Worm (Caenorhabditis elegans) whole organism, L4 larva: ENCODE measurements around the gene gst-17.

Source experiments
- F49E8.2 ChIP-seq: sonication (generic microtip); optimal IDR thresholded peaks from 2 replicates; lab custom pipeline; 2016; ENCODE audit warnings: missing compliant biosample characterization, mild to moderate bottlenecking, missing genetic modification characterization, borderline replicate concordance
- Y48G9A.11 ChIP-seq: fragments of 200-800 bp; sonication (Bioruptor generic); IDR thresholded peaks from 2 replicates; pipeline ENCODE4 v1.3.6; 2022; ENCODE audit warnings: missing genetic modification reagents, missing genetic modification characterization, missing compliant biosample characterization
- ama-1 ChIP-seq: fragments of 150-350 bp; optimal IDR thresholded peaks from 2 replicates; lab custom pipeline; 2014; ENCODE audit warnings: inconsistent platforms, mixed read lengths
- ceh-28 ChIP-seq: fragments of 150-350 bp; optimal IDR thresholded peaks from 2 replicates; lab custom pipeline; 2014; ENCODE audit warnings: missing biosample characterization, missing genetic modification reagents, missing genetic modification characterization
- ceh-32 ChIP-seq: sonication (generic microtip); optimal IDR thresholded peaks from 2 replicates; lab custom pipeline; 2016; ENCODE audit warnings: mild to moderate bottlenecking, missing genetic modification characterization, missing compliant biosample characterization; ENCODE audit not compliant: poor library complexity
- ceh-82 ChIP-seq: sonication (generic microtip); optimal IDR thresholded peaks from 2 replicates; lab custom pipeline; 2017; ENCODE audit warnings: missing biosample characterization, missing genetic modification characterization
- ctbp-1 ChIP-seq: fragments of 200-800 bp; sonication (Bioruptor generic); IDR thresholded peaks from 2 replicates; pipeline ENCODE4 v1.3.6; 2022; ENCODE audit warnings: missing genetic modification reagents, missing genetic modification characterization, missing compliant biosample characterization
- daf-12 ChIP-seq: fragments of 150-350 bp; optimal IDR thresholded peaks from 2 replicates; lab custom pipeline; 2014; ENCODE audit warnings: missing biosample characterization, missing genetic modification reagents, missing genetic modification characterization
- daf-8 ChIP-seq: fragments of 200-800 bp; sonication (Bioruptor generic); IDR thresholded peaks from 2 replicates; pipeline ENCODE4 v1.3.6; 2022; ENCODE audit warnings: missing genetic modification characterization, missing compliant biosample characterization
- dmd-6 ChIP-seq: fragments of 200-800 bp; sonication (Bioruptor generic); IDR thresholded peaks from 2 replicates; pipeline ENCODE4 v1.3.6; 2022; ENCODE audit warnings: missing genetic modification reagents, missing genetic modification characterization, missing compliant biosample characterization
- dmd-9 ChIP-seq: fragments of 200-800 bp; sonication (Bioruptor generic); IDR thresholded peaks from 2 replicates; pipeline ENCODE4 v1.3.6; 2022; ENCODE audit warnings: missing genetic modification reagents, missing genetic modification characterization, missing compliant biosample characterization
- dpl-1 ChIP-seq: fragments of 150-350 bp; optimal IDR thresholded peaks from 2 replicates; lab custom pipeline; 2014; ENCODE audit warnings: missing biosample characterization, missing genetic modification reagents, missing genetic modification characterization
- dve-1 ChIP-seq: sonication (generic microtip); optimal IDR thresholded peaks from 2 replicates; lab custom pipeline; 2017; ENCODE audit warnings: antibody characterized with exemption, mild to moderate bottlenecking, missing genetic modification characterization, missing compliant biosample characterization; ENCODE audit not compliant: insufficient read depth
- fos-1 ChIP-seq: fragments of 150-350 bp; optimal IDR thresholded peaks from 2 replicates; lab custom pipeline; 2014; ENCODE audit warnings: missing biosample characterization, missing genetic modification characterization
- gei-8 ChIP-seq: fragments of 200-800 bp; sonication (Bioruptor generic); optimal IDR thresholded peaks from 2 replicates; lab custom pipeline; 2018; ENCODE audit warnings: mild to moderate bottlenecking, missing genetic modification characterization, missing compliant biosample characterization
- hif-1 ChIP-seq, 2 experiments: sonication (generic microtip); optimal IDR thresholded peaks; 2 replicates each; lab custom pipeline; 2016 to 2017; ENCODE audit warnings: missing compliant biosample characterization in 2 of 2, missing genetic modification characterization in 2 of 2, missing genetic modification reagents in 2 of 2, missing genotype in 2 of 2, mild to moderate bottlenecking in 1 of 2
- hlh-11 ChIP-seq: fragments of 200-800 bp; sonication (Bioruptor generic); optimal IDR thresholded peaks from 2 replicates; lab custom pipeline; 2018; ENCODE audit warnings: mild to moderate bottlenecking, missing genetic modification characterization, missing compliant biosample characterization
- hmg-1.1 ChIP-seq: fragments of 200-800 bp; sonication (Bioruptor generic); IDR thresholded peaks from 2 replicates; pipeline ENCODE4 v1.3.6; 2022; ENCODE audit warnings: missing genetic modification reagents, missing genetic modification characterization, missing compliant biosample characterization
- jun-1 ChIP-seq: fragments of 150-350 bp; optimal IDR thresholded peaks from 2 replicates; lab custom pipeline; 2014; ENCODE audit warnings: missing biosample characterization, missing genetic modification reagents, missing genetic modification characterization
- lin-1 ChIP-seq: fragments of 200-800 bp; sonication (Bioruptor generic); IDR thresholded peaks from 2 replicates; pipeline ENCODE4 v1.3.6; 2022; ENCODE audit warnings: missing genetic modification reagents, missing genetic modification characterization, missing compliant biosample characterization
- lin-39 ChIP-seq: fragments of 150-350 bp; optimal IDR thresholded peaks from 2 replicates; lab custom pipeline; 2014; ENCODE audit warnings: missing biosample characterization, missing genetic modification reagents, missing genetic modification characterization
- lir-3 ChIP-seq: sonication (generic microtip); optimal IDR thresholded peaks from 2 replicates; lab custom pipeline; 2016; ENCODE audit warnings: mild to moderate bottlenecking, missing genetic modification characterization, missing compliant biosample characterization
- lsy-2 ChIP-seq, 2 experiments: fragments of 150-350 bp in 1 of 2; sonication (generic microtip) in 1 of 2; optimal IDR thresholded peaks; 2 replicates each; lab custom pipeline; 2014 to 2017; ENCODE audit warnings: missing biosample characterization in 2 of 2, missing genetic modification characterization in 2 of 2
- madf-9 ChIP-seq: fragments of 200-800 bp; sonication (Bioruptor generic); conservative IDR thresholded peaks from 2 replicates; pipeline ENCODE4 v1.3.6; 2022; ENCODE audit warnings: missing genetic modification reagents, missing genetic modification characterization, missing compliant biosample characterization
- mdl-1 ChIP-seq, 2 experiments: fragments of 150-350 bp in 1 of 2; sonication (generic microtip) in 1 of 2; optimal IDR thresholded peaks; 2 replicates each; lab custom pipeline; 2014 to 2017; ENCODE audit warnings: missing biosample characterization in 2 of 2, missing genetic modification characterization in 2 of 2
- mep-1 ChIP-seq: fragments of 150-350 bp; sonication (generic microtip); optimal IDR thresholded peaks from 3 replicates; lab custom pipeline; 2014; ENCODE audit warnings: missing biosample characterization, missing genetic modification characterization
- mxl-2 ChIP-seq: fragments of 200-800 bp; sonication (Bioruptor generic); conservative IDR thresholded peaks from 2 replicates; pipeline ENCODE4 v1.3.6; 2022; ENCODE audit warnings: missing genetic modification reagents, missing genetic modification characterization, missing compliant biosample characterization
- mxl-3 ChIP-seq: fragments of 200-800 bp; sonication (Bioruptor generic); optimal IDR thresholded peaks from 2 replicates; lab custom pipeline; 2018; ENCODE audit warnings: mild to moderate bottlenecking, missing genetic modification characterization, missing compliant biosample characterization
- nhr-10 ChIP-seq: fragments of 150-350 bp; optimal IDR thresholded peaks from 2 replicates; lab custom pipeline; 2014; ENCODE audit warnings: missing biosample characterization, missing genetic modification characterization
- nhr-102 ChIP-seq: sonication (generic microtip); optimal IDR thresholded peaks from 2 replicates; lab custom pipeline; 2016; ENCODE audit warnings: mild to moderate bottlenecking, missing genetic modification characterization, moderate library complexity, missing compliant biosample characterization
- nhr-11 ChIP-seq: fragments of 150-350 bp; optimal IDR thresholded peaks from 2 replicates; lab custom pipeline; 2014; ENCODE audit warnings: missing biosample characterization, missing genetic modification characterization
- nhr-111 ChIP-seq: fragments of 200-800 bp; sonication (Bioruptor generic); optimal IDR thresholded peaks from 2 replicates; lab custom pipeline; 2018; ENCODE audit warnings: mild to moderate bottlenecking, missing genetic modification characterization, missing compliant biosample characterization
- nhr-25 ChIP-seq: sonication (generic microtip); optimal IDR thresholded peaks from 2 replicates; lab custom pipeline; 2017; ENCODE audit warnings: missing genetic modification characterization, mild to moderate bottlenecking, missing compliant biosample characterization, antibody characterized with exemption, moderate library complexity, borderline replicate concordance; ENCODE audit not compliant: insufficient read depth
- nhr-28 ChIP-seq: fragments of 150-350 bp; optimal IDR thresholded peaks from 2 replicates; lab custom pipeline; 2014; ENCODE audit warnings: missing biosample characterization, missing genetic modification characterization
- nhr-42 ChIP-seq: fragments of 200-800 bp; sonication (Bioruptor generic); IDR thresholded peaks from 2 replicates; pipeline ENCODE4 v1.3.6; 2022; ENCODE audit warnings: missing genetic modification characterization, missing compliant biosample characterization
- nhr-48 ChIP-seq: sonication (generic microtip); optimal IDR thresholded peaks from 2 replicates; lab custom pipeline; 2016; ENCODE audit warnings: mild to moderate bottlenecking, missing genetic modification characterization, missing compliant biosample characterization
- nhr-76 ChIP-seq: fragments of 150-350 bp; optimal IDR thresholded peaks from 2 replicates; lab custom pipeline; 2014; ENCODE audit warnings: missing biosample characterization, missing genetic modification characterization
- nhr-77 ChIP-seq: fragments of 150-350 bp; optimal IDR thresholded peaks from 2 replicates; lab custom pipeline; 2014; ENCODE audit warnings: missing biosample characterization, missing genetic modification characterization
- pha-4 ChIP-seq, 2 experiments: fragments of 150-350 bp in 1 of 2; fragments of 200-800 bp in 1 of 2; sonication (Bioruptor generic) in 1 of 2; IDR thresholded peaks in 1 of 2; optimal IDR thresholded peaks in 1 of 2; 2 replicates each; pipeline versions ENCODE4 v1.3.6 to Lab custom; 2014 to 2022; ENCODE audit warnings: missing genetic modification characterization in 2 of 2, missing genetic modification reagents in 2 of 2, missing biosample characterization in 1 of 2, missing compliant biosample characterization in 1 of 2
- php-3 ChIP-seq: fragments of 200-800 bp; sonication (Bioruptor generic); IDR thresholded peaks from 2 replicates; pipeline ENCODE4 v1.3.6; 2022; ENCODE audit warnings: missing genetic modification reagents, missing genetic modification characterization, missing compliant biosample characterization
- skn-1 ChIP-seq: fragments of 150-350 bp; optimal IDR thresholded peaks from 2 replicates; lab custom pipeline; 2014; ENCODE audit warnings: missing biosample characterization, missing genetic modification characterization
- spr-1 ChIP-seq: sonication (generic microtip); optimal IDR thresholded peaks from 2 replicates; lab custom pipeline; 2016; ENCODE audit warnings: mild to moderate bottlenecking, missing genetic modification characterization, missing compliant biosample characterization
- tag-97 ChIP-seq: fragments of 200-800 bp; sonication (Bioruptor generic); IDR thresholded peaks from 2 replicates; pipeline ENCODE4 v1.3.6; 2022; ENCODE audit warnings: missing genetic modification characterization, missing compliant biosample characterization
- tra-1 ChIP-seq: fragments of 200-800 bp; sonication (Bioruptor generic); IDR thresholded peaks from 2 replicates; pipeline ENCODE4 v1.3.6; 2022; ENCODE audit warnings: missing genetic modification reagents, missing genetic modification characterization, missing compliant biosample characterization
- unc-130 ChIP-seq: sonication (generic microtip); optimal IDR thresholded peaks from 2 replicates; lab custom pipeline; 2016; ENCODE audit warnings: missing genetic modification reagents, missing genetic modification characterization, missing compliant biosample characterization
- unc-39 ChIP-seq: sonication (generic microtip); optimal IDR thresholded peaks from 2 replicates; lab custom pipeline; 2017; ENCODE audit warnings: missing biosample characterization, missing genetic modification characterization
- zfp-3 ChIP-seq: fragments of 200-800 bp; sonication (Bioruptor generic); conservative IDR thresholded peaks from 2 replicates; pipeline ENCODE4 v1.3.6; 2022; ENCODE audit warnings: missing genetic modification reagents, missing genetic modification characterization, missing compliant biosample characterization
- zip-2 ChIP-seq: fragments of 150-350 bp; optimal IDR thresholded peaks from 2 replicates; lab custom pipeline; 2014; ENCODE audit warnings: missing biosample characterization, missing genetic modification characterization
- ztf-11 ChIP-seq: fragments of 150-350 bp; optimal IDR thresholded peaks from 2 replicates; lab custom pipeline; 2014; ENCODE audit warnings: missing biosample characterization, missing genetic modification characterization
- ztf-7 ChIP-seq: fragments of 150-350 bp; optimal IDR thresholded peaks from 2 replicates; lab custom pipeline; 2014; ENCODE audit warnings: missing biosample characterization, missing genetic modification characterization

Gene gst-17

DNA sequence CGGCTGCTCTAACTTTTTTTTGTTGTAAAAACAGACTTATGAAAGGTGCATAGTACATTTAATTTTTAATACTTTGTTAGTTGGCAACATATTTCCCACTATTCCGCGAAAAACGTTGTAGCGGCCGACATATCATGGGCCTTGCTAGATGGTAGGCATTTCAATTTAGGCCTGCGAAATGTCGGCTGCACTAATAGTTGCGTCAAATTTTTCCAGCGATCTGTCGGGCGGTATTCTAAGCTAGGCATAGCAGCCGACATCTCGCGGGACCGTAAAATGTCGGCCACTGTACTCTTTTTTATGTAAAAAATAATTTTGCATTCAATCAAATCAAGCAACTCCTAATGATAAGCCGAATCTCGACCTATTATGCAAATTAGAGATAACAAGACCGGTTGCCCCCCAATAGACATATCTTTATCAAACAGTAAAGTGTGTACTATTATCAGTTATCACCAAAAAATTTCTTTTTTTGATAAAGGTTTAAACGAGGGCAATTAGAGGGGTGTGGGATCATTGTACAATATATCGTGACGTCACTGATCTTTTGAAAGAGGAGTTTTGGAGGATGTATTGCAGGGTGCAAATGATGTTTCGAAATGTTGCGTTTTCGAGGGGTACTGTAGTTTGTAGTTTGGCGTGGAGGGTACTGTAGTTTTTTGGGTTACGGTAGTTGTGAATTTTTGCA is 34.5 kb upstream of the gst-17 start:
- no peak for TF ChIP-seq nhr-102
- TF ChIP-seq lsy-2 (tag; optimal IDR thresholded peaks at IDR 0.05; lab: Kevin White, UChicago), result peak in 1 of 2 experiments; percentile 78
- no peak for TF ChIP-seq nhr-11 (tag; lab: Kevin White, UChicago)
- TF ChIP-seq spr-1 (tag; lab: Kevin White, UChicago), result no peak
- TF ChIP-seq nhr-25, result no peak
- TF ChIP-seq hlh-11 (tag; lab: Kevin White, UChicago), result peak; percentile 81
- peak; percentile 82 for TF ChIP-seq nhr-28
- no peak for TF ChIP-seq tra-1
- no peak for TF ChIP-seq gei-8 (GFP tag; lab: Kevin White, UChicago)
- peak; percentile 93 for TF ChIP-seq dve-1 (tag; lab: Kevin White, UChicago)
- no peak for TF ChIP-seq ceh-28 (tag; lab: Kevin White, UChicago)
- no peak for TF ChIP-seq nhr-111
- no peak for TF ChIP-seq madf-9 (GFP tag; lab: Robert Waterston, UW)
- TF ChIP-seq daf-8, result no peak
- TF ChIP-seq fos-1 (tag; lab: Kevin White, UChicago), result no peak
- no peak for TF ChIP-seq unc-39
- no peak for TF ChIP-seq skn-1
- TF ChIP-seq zfp-3, result no peak
- no peak for TF ChIP-seq nhr-76
- TF ChIP-seq jun-1 (tag; lab: Kevin White, UChicago), result no peak
- TF ChIP-seq mxl-2 (GFP tag; lab: Robert Waterston, UW), result no peak
- no peak for TF ChIP-seq ctbp-1 (GFP tag; lab: Robert Waterston, UW)
- no peak for TF ChIP-seq ceh-82 (tag; lab: Kevin White, UChicago)
- no peak for TF ChIP-seq daf-12 (tag; lab: Kevin White, UChicago)
- TF ChIP-seq zip-2 (tag; lab: Kevin White, UChicago), result no peak
- TF ChIP-seq hif-1 (tag; optimal IDR thresholded peaks at IDR 0.05; lab: Kevin White, UChicago), result no peak
- no peak for TF ChIP-seq lin-39 (tag; lab: Kevin White, UChicago)
- peak; percentile 5 for TF ChIP-seq nhr-10
- no peak for TF ChIP-seq pha-4 (GFP tag; IDR thresholded peaks at IDR 0.05; lab: Robert Waterston, UW)
- TF ChIP-seq pha-4 (tag; optimal IDR thresholded peaks at IDR 0.05; lab: Kevin White, UChicago), result no peak
- TF ChIP-seq F49E8.2 (tag; lab: Kevin White, UChicago), result no peak
- peak; percentile 8 for TF ChIP-seq mep-1 (tag; lab: Kevin White, UChicago)
- peak; percentile 31 for TF ChIP-seq mxl-3
- TF ChIP-seq ama-1 (lab: Kevin White, UChicago), result no peak
- no peak for TF ChIP-seq lir-3
- no peak for TF ChIP-seq nhr-42
- TF ChIP-seq hmg-1.1 (GFP tag; lab: Robert Waterston, UW), result no peak
- TF ChIP-seq dmd-6 (GFP tag; lab: Robert Waterston, UW), result peak; percentile 85
- no peak for TF ChIP-seq Y48G9A.11 (GFP tag; lab: Robert Waterston, UW)
- no peak for TF ChIP-seq unc-130 (GFP tag; lab: Kevin White, UChicago)
- TF ChIP-seq ztf-7 (tag; lab: Kevin White, UChicago), result no peak
- no peak for TF ChIP-seq ztf-11 (tag; lab: Kevin White, UChicago)
- peak in 1 of 2 experiments; percentile 54 for TF ChIP-seq mdl-1 (tag; optimal IDR thresholded peaks at IDR 0.05; lab: Kevin White, UChicago)
- no peak for TF ChIP-seq tag-97 (GFP tag; lab: Robert Waterston, UW)
- no peak for TF ChIP-seq dmd-9 (GFP tag; lab: Robert Waterston, UW)
- TF ChIP-seq nhr-48 (tag; lab: Kevin White, UChicago), result peak; percentile 88
- TF ChIP-seq lin-1 (GFP tag; lab: Robert Waterston, UW), result no peak
- peak; percentile 85 for TF ChIP-seq nhr-77 (tag; lab: Kevin White, UChicago)
- TF ChIP-seq dpl-1 (GFP tag; lab: Kevin White, UChicago), result no peak
- TF ChIP-seq ceh-32 (tag; lab: Kevin White, UChicago), result no peak
- peak; percentile 67 for TF ChIP-seq php-3 (GFP tag; lab: Robert Waterston, UW)
